Fruit fly (Drosophila melanogaster): ENCODE results near the gene MED11.

Gene MED11

DNA sequence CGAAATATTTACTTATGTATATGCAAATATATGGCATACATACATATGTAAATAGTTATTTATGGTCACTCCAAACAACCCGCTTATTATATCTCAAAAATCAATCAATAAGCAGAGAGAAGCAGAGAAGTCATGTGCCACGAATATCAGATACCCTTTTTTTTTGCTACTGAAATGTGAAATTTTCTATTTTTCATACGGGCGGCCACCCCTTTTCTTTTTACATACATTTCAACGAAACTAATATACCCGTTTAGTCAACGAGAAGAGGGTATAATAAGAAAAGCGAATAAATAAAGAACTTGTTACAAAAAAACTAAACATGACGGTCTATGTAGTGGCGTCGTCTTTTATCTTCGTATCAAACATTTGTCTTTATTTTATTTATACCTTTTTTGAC is 38.9 kb downstream of the MED11 start (continued):
- TF ChIP-seq twi (tag; optimal IDR thresholded peaks at IDR 0.05) (no peak), pnt (GFP tag; optimal IDR thresholded peaks at IDR 0.05) (peak; percentile 25), hth (optimal IDR thresholded peaks at IDR 0.05) (no peak), ham (GFP tag; IDR thresholded peaks at IDR 0.05) (no peak), CG5245 (GFP tag; optimal IDR thresholded peaks at IDR 0.05) (peak; percentile 22), CG15601 (tag; optimal IDR thresholded peaks at IDR 0.05) (no peak), crp (GFP tag; optimal IDR thresholded peaks at IDR 0.05) (no peak), amos (GFP tag; IDR thresholded peaks at IDR 0.05; ENCODE audit: partially characterized antibody) (no peak), Camta (GFP tag; optimal IDR thresholded peaks at IDR 0.05) (peak; percentile 32), CG2129 (GFP tag; IDR thresholded peaks at IDR 0.05; ENCODE audit: partially characterized antibody) (no peak), Blimp-1 (GFP tag; optimal IDR thresholded peaks at IDR 0.05) (peak; percentile 34), slou (GFP tag; optimal IDR thresholded peaks at IDR 0.05) (no peak), gsb (GFP tag; IDR thresholded peaks at IDR 0.05) (peak; percentile 53; the same call in 1 of the 2 replicates), sc (optimal IDR thresholded peaks at IDR 0.05) (no peak), sc (GFP tag; optimal IDR thresholded peaks at IDR 0.05) (no peak), Bteb2 (GFP tag; optimal IDR thresholded peaks at IDR 0.05) (no peak), CG8281 (tag; optimal IDR thresholded peaks at IDR 0.05) (peak; percentile 7), CG1832 (GFP tag; optimal IDR thresholded peaks at IDR 0.05) (no peak), CG12391 (tag; optimal IDR thresholded peaks at IDR 0.05) (peak; percentile 58), CG9797 (GFP tag; optimal IDR thresholded peaks at IDR 0.05) (no peak), repo (GFP tag; optimal IDR thresholded peaks at IDR 0.05) (no peak), bab2 (GFP tag; optimal IDR thresholded peaks at IDR 0.05) (peak; percentile 47), Asciz (GFP tag; optimal IDR thresholded peaks at IDR 0.05) (peak; percentile 61), CG14860 (GFP tag; IDR thresholded peaks at IDR 0.05; ENCODE audit: partially characterized antibody) (peak; percentile 50; the same call in 1 of the 3 replicates), grau (tag; optimal IDR thresholded peaks at IDR 0.05) (peak; percentile 57), sd (tag; optimal IDR thresholded peaks at IDR 0.05) (peak; percentile 10), E2f2 (GFP tag; IDR thresholded peaks at IDR 0.05) (peak; percentile 50), CG2712 (tag; optimal IDR thresholded peaks at IDR 0.05) (peak; percentile 50), CG34376 (GFP tag; optimal IDR thresholded peaks at IDR 0.05) (no peak), CG12071 (GFP tag; optimal IDR thresholded peaks at IDR 0.05) (peak; percentile 35), zfh1 (GFP tag; IDR thresholded peaks at IDR 0.05) (peak; percentile 60; the same call in 2 of the 3 replicates), dpn (GFP tag; optimal IDR thresholded peaks at IDR 0.05) (peak; percentile 56 to 57), pros (GFP tag; optimal IDR thresholded peaks at IDR 0.05) (no peak), CG1792 (GFP tag; optimal IDR thresholded peaks at IDR 0.05) (no peak), CG11504 (tag; optimal IDR thresholded peaks at IDR 0.05) (peak; percentile 79), Meics (GFP tag; optimal IDR thresholded peaks at IDR 0.05) (peak; percentile 51), CG2875 (GFP tag; optimal IDR thresholded peaks at IDR 0.05) (no peak), CG10462 (GFP tag; optimal IDR thresholded peaks at IDR 0.05) (peak; percentile 33), CG9876 (GFP tag; optimal IDR thresholded peaks at IDR 0.05) (peak; percentile 18), CG6175 (GFP tag; IDR thresholded peaks at IDR 0.05) (no peak), caup (GFP tag; optimal IDR thresholded peaks at IDR 0.05; ENCODE audit: severe bottlenecking) (peak; percentile 48), CG32532 (GFP tag; IDR thresholded peaks at IDR 0.05) (no peak; the same call in 1 of the 2 replicates), CG15269 (tag; optimal IDR thresholded peaks at IDR 0.05) (peak; percentile 83), pan (optimal IDR thresholded peaks at IDR 0.05) (no peak), pan (GFP tag; optimal IDR thresholded peaks at IDR 0.05 in 1 of 2, IDR thresholded peaks at IDR 0.05 in 1 of 2) (peak in 1 of 2 experiments; percentile 91), Dp (GFP tag; optimal IDR thresholded peaks at IDR 0.05) (no peak), MESR4 (GFP tag; optimal IDR thresholded peaks at IDR 0.05) (no peak), Hey (tag; optimal IDR thresholded peaks at IDR 0.05) (no peak), CG6254 (GFP tag; optimal IDR thresholded peaks at IDR 0.05) (no peak), CG2889 (GFP tag; IDR thresholded peaks at IDR 0.05) (peak; percentile 61; the same call in 2 of the 3 replicates), NFAT (GFP tag; IDR thresholded peaks at IDR 0.05) (no peak)
